Fruit fly (Drosophila melanogaster) whole organism, embryonic: ENCODE data around the gene Klp67A.
A peak's percentile ranks its signal among the peaks of the same experiment; 100 is the strongest.

Source experiments
- B-H2 ChIP-seq: fragments of 200-800 bp; sonication (Bioruptor generic); optimal IDR thresholded peaks from 2 replicates; lab custom pipeline; 2018; ENCODE audit warnings: missing biosample characterization, mild to moderate bottlenecking, missing genetic modification characterization
- Bdp1 ChIP-seq: fragments of 200-800 bp; sonication (Bioruptor generic); optimal IDR thresholded peaks from 3 replicates; lab custom pipeline; 2016; ENCODE audit warnings: missing biosample characterization, missing genetic modification characterization
- Bgb ChIP-seq: fragments of 200-800 bp; sonication (Bioruptor generic); IDR thresholded peaks from 2 replicates; pipeline ENCODE4 v1.3.6; 2022; ENCODE audit warnings: missing biosample characterization, missing genetic modification characterization; ENCODE audit not compliant: partially characterized antibody
- CG10209 ChIP-seq: fragments of 200-800 bp; sonication (Bioruptor generic); optimal IDR thresholded peaks from 3 replicates; lab custom pipeline; 2017; ENCODE audit warnings: missing biosample characterization, mild to moderate bottlenecking, missing genetic modification characterization, missing genetic modification reagents
- CG11695 ChIP-seq: fragments of 200-800 bp; sonication (Bioruptor generic); IDR thresholded peaks from 3 replicates; pipeline ENCODE4 v1.3.6; 2022; ENCODE audit warnings: missing biosample characterization, missing genetic modification characterization
- CG12236 ChIP-seq: fragments of 200-800 bp; sonication (Bioruptor generic); optimal IDR thresholded peaks from 2 replicates; lab custom pipeline; 2016; ENCODE audit warnings: missing biosample characterization, missing genetic modification characterization
- CG15011 ChIP-seq: fragments of 200-800 bp; sonication (Bioruptor generic); optimal IDR thresholded peaks from 3 replicates; lab custom pipeline; 2018; ENCODE audit warnings: missing biosample characterization, mild to moderate bottlenecking, missing genetic modification characterization
- CG1529 ChIP-seq: fragments of 200-800 bp; sonication (Bioruptor generic); optimal IDR thresholded peaks from 3 replicates; lab custom pipeline; 2018; ENCODE audit warnings: missing biosample characterization, missing genetic modification characterization
- CG1603 ChIP-seq: fragments of 200-800 bp; sonication (Bioruptor generic); optimal IDR thresholded peaks from 2 replicates; lab custom pipeline; 2019; ENCODE audit warnings: missing biosample characterization, mild to moderate bottlenecking, missing genetic modification characterization, moderate library complexity
- CG17385 ChIP-seq: fragments of 200-800 bp; sonication (Bioruptor generic); optimal IDR thresholded peaks from 3 replicates; lab custom pipeline; 2018; ENCODE audit warnings: missing biosample characterization, mild to moderate bottlenecking, missing genetic modification characterization
- CG18619 ChIP-seq: fragments of 200-800 bp; sonication (Bioruptor generic); optimal IDR thresholded peaks from 3 replicates; lab custom pipeline; 2017; ENCODE audit warnings: missing biosample characterization, mild to moderate bottlenecking, missing genetic modification characterization
- CG2199 ChIP-seq: fragments of 200-800 bp; sonication (Bioruptor generic); IDR thresholded peaks from 3 replicates; pipeline ENCODE4 v1.3.6; 2022; ENCODE audit warnings: missing biosample characterization, missing genetic modification characterization
- CG3163 ChIP-seq: fragments of 200-800 bp; sonication (Bioruptor generic); optimal IDR thresholded peaks from 3 replicates; lab custom pipeline; 2016; ENCODE audit warnings: missing biosample characterization, missing genetic modification characterization
- CG32767 ChIP-seq: fragments of 200-800 bp; sonication (Bioruptor generic); IDR thresholded peaks from 2 replicates; pipeline ENCODE4 v1.3.6; 2022; ENCODE audit warnings: missing biosample characterization, missing genetic modification characterization
- CG32772 ChIP-seq: fragments of 200-800 bp; sonication (Bioruptor generic); IDR thresholded peaks from 2 replicates; pipeline ENCODE4 v1.3.6; 2022; ENCODE audit warnings: missing biosample characterization, missing genetic modification characterization
- CG4617 ChIP-seq: fragments of 200-800 bp; sonication (Bioruptor generic); optimal IDR thresholded peaks from 3 replicates; lab custom pipeline; 2016; ENCODE audit warnings: missing biosample characterization, missing genetic modification characterization, borderline replicate concordance
- CG4820 ChIP-seq: fragments of 200-800 bp; sonication (Bioruptor generic); optimal IDR thresholded peaks from 3 replicates; lab custom pipeline; 2016; ENCODE audit warnings: missing biosample characterization, missing genetic modification characterization
- CG6683 ChIP-seq: fragments of 200-800 bp; sonication (Bioruptor generic); optimal IDR thresholded peaks from 2 replicates; lab custom pipeline; 2017; ENCODE audit warnings: missing biosample characterization, mild to moderate bottlenecking, missing genetic modification characterization, missing genetic modification reagents
- CG8281 ChIP-seq: fragments of 200-800 bp; sonication (Bioruptor generic); optimal IDR thresholded peaks from 2 replicates; lab custom pipeline; 2018; ENCODE audit warnings: missing biosample characterization, mild to moderate bottlenecking, missing genetic modification characterization, moderate library complexity
- CG8359 ChIP-seq: fragments of 200-800 bp; sonication (Bioruptor generic); optimal IDR thresholded peaks from 2 replicates; lab custom pipeline; 2017; ENCODE audit warnings: missing biosample characterization, mild to moderate bottlenecking, missing genetic modification characterization, borderline replicate concordance
- CG9215 ChIP-seq: fragments of 200-800 bp; sonication (Bioruptor generic); IDR thresholded peaks from 2 replicates; pipeline ENCODE4 v1.3.6; 2022; ENCODE audit warnings: missing biosample characterization, missing genetic modification characterization
- CkIIα-i1 ChIP-seq: fragments of 200-800 bp; sonication (Bioruptor generic); IDR thresholded peaks from 2 replicates; pipeline ENCODE4 v1.3.6; 2022; ENCODE audit warnings: missing biosample characterization, missing genetic modification characterization
- Dip2 ChIP-seq: fragments of 200-800 bp; sonication (Bioruptor generic); IDR thresholded peaks from 2 replicates; pipeline ENCODE4 v1.3.6; 2022; ENCODE audit warnings: missing biosample characterization, missing genetic modification characterization
- Ets97D ChIP-seq: fragments of 200-800 bp; sonication (Bioruptor generic); optimal IDR thresholded peaks from 3 replicates; lab custom pipeline; 2016; ENCODE audit warnings: missing biosample characterization, missing genetic modification characterization
- Gsc ChIP-seq: fragments of 200-800 bp; sonication (Bioruptor generic); IDR thresholded peaks from 2 replicates; pipeline ENCODE4 v1.3.6; 2022; ENCODE audit warnings: missing biosample characterization, missing genetic modification characterization
- HLH3B ChIP-seq: fragments of 200-800 bp; sonication (Bioruptor generic); IDR thresholded peaks from 2 replicates; pipeline ENCODE4 v1.3.6; 2022; ENCODE audit warnings: missing biosample characterization, missing genetic modification characterization
- Hey ChIP-seq: fragments of 200-800 bp; sonication (Bioruptor generic); optimal IDR thresholded peaks from 3 replicates; lab custom pipeline; 2018; ENCODE audit warnings: missing biosample characterization, mild to moderate bottlenecking, missing genetic modification characterization
- Hr51 ChIP-seq, 2 experiments: fragments of 200-800 bp; sonication (Bioruptor generic); optimal IDR thresholded peaks; 2 replicates in 1 of 2; 3 replicates in 1 of 2; lab custom pipeline; 2016 to 2018; ENCODE audit warnings: missing biosample characterization in 2 of 2, missing genetic modification characterization in 2 of 2, mild to moderate bottlenecking in 1 of 2, moderate library complexity in 1 of 2
- Med ChIP-seq: fragments of 200-800 bp; sonication (Bioruptor generic); peaks from one replicate; lab custom pipeline; 2016; ENCODE audit warnings: missing biosample characterization, missing genetic modification characterization, mild to moderate bottlenecking, inconsistent platforms, moderate library complexity
- Mrtf ChIP-seq: fragments of 200-800 bp; sonication (Bioruptor generic); IDR thresholded peaks from 3 replicates; pipeline ENCODE4 v1.3.6; 2022; ENCODE audit warnings: missing biosample characterization, missing genetic modification characterization
- TFAM ChIP-seq: fragments of 200-800 bp; sonication (Bioruptor generic); optimal IDR thresholded peaks from 2 replicates; lab custom pipeline; 2017; ENCODE audit warnings: missing biosample characterization, missing genetic modification characterization, inconsistent platforms
- ab ChIP-seq: fragments of 200-800 bp; sonication (Bioruptor generic); optimal IDR thresholded peaks from 2 replicates; lab custom pipeline; 2016; ENCODE audit warnings: missing biosample characterization, missing genetic modification characterization
- ac ChIP-seq: fragments of 200-800 bp; sonication (Bioruptor generic); optimal IDR thresholded peaks from 3 replicates; lab custom pipeline; 2017; ENCODE audit warnings: missing biosample characterization, mild to moderate bottlenecking, missing genetic modification characterization
- ash1 ChIP-seq: fragments of 200-800 bp; sonication (Bioruptor generic); optimal IDR thresholded peaks from 2 replicates; lab custom pipeline; 2018; ENCODE audit warnings: missing biosample characterization, mild to moderate bottlenecking, missing genetic modification characterization
- bab2 ChIP-seq: fragments of 200-800 bp; sonication (Bioruptor generic); optimal IDR thresholded peaks from 2 replicates; lab custom pipeline; 2016; ENCODE audit warnings: missing biosample characterization, missing genetic modification characterization
- bsh ChIP-seq, 2 experiments: fragments of 200-800 bp; sonication (Bioruptor generic); optimal IDR thresholded peaks; 2 replicates each; lab custom pipeline; 2017 to 2018; ENCODE audit warnings: mild to moderate bottlenecking in 2 of 2, missing biosample characterization in 2 of 2, missing genetic modification characterization in 2 of 2, moderate library complexity in 1 of 2
- crp ChIP-seq, 2 experiments: fragments of 200-800 bp; sonication (Bioruptor generic); optimal IDR thresholded peaks; 2 replicates in 1 of 2; 3 replicates in 1 of 2; lab custom pipeline; 2017; ENCODE audit warnings: missing biosample characterization in 2 of 2, missing genetic modification characterization in 2 of 2, mild to moderate bottlenecking in 1 of 2, moderate library complexity in 1 of 2
- dan ChIP-seq: fragments of 200-800 bp; sonication (Bioruptor generic); IDR thresholded peaks from 2 replicates; pipeline ENCODE4 v1.3.6; 2022; ENCODE audit warnings: missing biosample characterization, missing genetic modification characterization
- ewg ChIP-seq: fragments of 200-800 bp; sonication (Bioruptor generic); optimal IDR thresholded peaks from 3 replicates; lab custom pipeline; 2017; ENCODE audit warnings: mild to moderate bottlenecking, missing biosample characterization, missing genetic modification reagents, missing genetic modification characterization
- fd64A ChIP-seq: fragments of 200-800 bp; sonication (Bioruptor generic); optimal IDR thresholded peaks from 3 replicates; lab custom pipeline; 2018; ENCODE audit warnings: missing biosample characterization, mild to moderate bottlenecking, missing genetic modification characterization
- hbn ChIP-seq: fragments of 200-800 bp; sonication (Bioruptor generic); IDR thresholded peaks from 2 replicates; pipeline ENCODE4 v1.3.6; 2022; ENCODE audit warnings: missing biosample characterization, missing genetic modification characterization; ENCODE audit not compliant: partially characterized antibody
- lbe ChIP-seq: fragments of 200-800 bp; sonication (Bioruptor generic); optimal IDR thresholded peaks from 2 replicates; lab custom pipeline; 2016; ENCODE audit warnings: missing biosample characterization, mild to moderate bottlenecking, missing genetic modification characterization
- luna ChIP-seq: fragments of 200-800 bp; sonication (Bioruptor generic); optimal IDR thresholded peaks from 2 replicates; lab custom pipeline; 2016; ENCODE audit warnings: missing biosample characterization, missing genetic modification characterization
- mam ChIP-seq: fragments of 200-800 bp; sonication (Bioruptor generic); optimal IDR thresholded peaks from 3 replicates; lab custom pipeline; 2016; ENCODE audit warnings: missing biosample characterization, missing genetic modification characterization
- pum ChIP-seq: fragments of 200-800 bp; sonication (Bioruptor generic); optimal IDR thresholded peaks from 2 replicates; lab custom pipeline; 2016; ENCODE audit warnings: missing biosample characterization, missing genetic modification characterization
- row ChIP-seq: fragments of 200-800 bp; sonication (Bioruptor generic); IDR thresholded peaks from 3 replicates; pipeline ENCODE4 v1.3.6; 2022; ENCODE audit warnings: missing biosample characterization, missing genetic modification characterization
- slbo ChIP-seq: fragments of 200-800 bp; sonication (Bioruptor generic); IDR thresholded peaks from 2 replicates; pipeline ENCODE4 v1.3.6; 2022; ENCODE audit warnings: missing biosample characterization, missing genetic modification characterization
- usp ChIP-seq: fragments of >200 bp; optimal IDR thresholded peaks from 2 replicates; lab custom pipeline; 2017; ENCODE audit warnings: missing biosample characterization, missing genetic modification characterization
- zen ChIP-seq: fragments of 200-800 bp; sonication (Bioruptor generic); optimal IDR thresholded peaks from 3 replicates; lab custom pipeline; 2018; ENCODE audit warnings: missing biosample characterization, mild to moderate bottlenecking, missing genetic modification characterization, moderate library complexity
- zen2 ChIP-seq: fragments of 200-800 bp; sonication (Bioruptor generic); IDR thresholded peaks from 3 replicates; pipeline ENCODE4 v1.3.6; 2022; ENCODE audit warnings: missing biosample characterization, missing genetic modification characterization; ENCODE audit not compliant: partially characterized antibody

Gene Klp67A

dm6 chr3L:9373374-9374004, 6.6 kb upstream of the Klp67A start (continued):
- TF ChIP-seq crp (GFP tag; optimal IDR thresholded peaks at IDR 0.05; lab: Kevin White, UChicago) (no peak), dan (GFP tag; lab: Robert Waterston, UW) (no peak), CG9215 (GFP tag; lab: Robert Waterston, UW) (peak; percentile 38), ewg (GFP tag; lab: Kevin White, UChicago) (peak; percentile 60), Ets97D (GFP tag; lab: Kevin White, UChicago) (no peak), luna (GFP tag; lab: Kevin White, UChicago) (no peak), CG4820 (GFP tag; lab: Kevin White, UChicago) (peak; percentile 59), hbn (GFP tag; lab: Robert Waterston, UW) (no peak), CG15011 (GFP tag; lab: Kevin White, UChicago) (peak; percentile 21), HLH3B (GFP tag; lab: Robert Waterston, UW) (peak; percentile 78), Gsc (GFP tag; lab: Robert Waterston, UW) (no peak), CG32772 (GFP tag; lab: Robert Waterston, UW) (0 out of 2 replicates have a peak, but pooled peaks have one; percentile 18), bab2 (GFP tag; lab: Kevin White, UChicago) (peak; percentile 17), slbo (peak; percentile 69), CG18619 (GFP tag; lab: Kevin White, UChicago) (peak; percentile 48), Dip2 (GFP tag; lab: Robert Waterston, UW) (no peak), Med (GFP tag; lab: Kevin White, UChicago) (peak; percentile 78), zen2 (GFP tag; lab: Robert Waterston, UW) (peak; percentile 28; the same call in 1 of the 3 replicates), CG8281 (tag; lab: Kevin White, UChicago) (peak; percentile 9), CG10209 (GFP tag; lab: Kevin White, UChicago) (peak; percentile 57), zen (tag; lab: Kevin White, UChicago) (peak; percentile 2), CG8359 (GFP tag; lab: Kevin White, UChicago) (peak; percentile 51), CG4617 (GFP tag; lab: Kevin White, UChicago) (no peak), CG2199 (no peak), CG3163 (no peak), CG11695 (GFP tag; lab: Robert Waterston, UW) (peak; percentile 89), CG17385 (GFP tag; lab: Kevin White, UChicago) (peak; percentile 66), Bgb (GFP tag; lab: Robert Waterston, UW) (no peak; the same call in 1 of the 2 replicates), lbe (GFP tag; lab: Kevin White, UChicago) (peak; percentile 74), CG12236 (GFP tag; lab: Kevin White, UChicago) (no peak), ac (no peak), TFAM (GFP tag; lab: Kevin White, UChicago) (no peak), ab (GFP tag; lab: Kevin White, UChicago) (no peak), ash1 (GFP tag; lab: Kevin White, UChicago) (no peak), Hey (no peak), mam (GFP tag; lab: Kevin White, UChicago) (no peak), Mrtf (peak; percentile 18; the same call in 1 of the 3 replicates), CkIIα-i1 (no peak), CG1603 (tag; lab: Kevin White, UChicago) (no peak), bsh (GFP tag; optimal IDR thresholded peaks at IDR 0.05; lab: Kevin White, UChicago) (peak; percentile 39 to 81), row (GFP tag; lab: Robert Waterston, UW) (peak; percentile 66), pum (no peak), B-H2 (GFP tag; lab: Kevin White, UChicago) (peak; percentile 69), fd64A (GFP tag; lab: Kevin White, UChicago) (no peak), CG6683 (peak; percentile 36), usp (GFP tag; lab: Kevin White, UChicago) (no peak), CG1529 (GFP tag; lab: Kevin White, UChicago) (peak; percentile 64), Hr51 (GFP tag; optimal IDR thresholded peaks at IDR 0.05; lab: Kevin White, UChicago) (peak in 1 of 2 experiments; percentile 67), Bdp1 (no peak), CG32767 (peak; percentile 76)
